Worm (Caenorhabditis elegans): Measurements from ENCODE around the gene T25D3.3.

DNA sequence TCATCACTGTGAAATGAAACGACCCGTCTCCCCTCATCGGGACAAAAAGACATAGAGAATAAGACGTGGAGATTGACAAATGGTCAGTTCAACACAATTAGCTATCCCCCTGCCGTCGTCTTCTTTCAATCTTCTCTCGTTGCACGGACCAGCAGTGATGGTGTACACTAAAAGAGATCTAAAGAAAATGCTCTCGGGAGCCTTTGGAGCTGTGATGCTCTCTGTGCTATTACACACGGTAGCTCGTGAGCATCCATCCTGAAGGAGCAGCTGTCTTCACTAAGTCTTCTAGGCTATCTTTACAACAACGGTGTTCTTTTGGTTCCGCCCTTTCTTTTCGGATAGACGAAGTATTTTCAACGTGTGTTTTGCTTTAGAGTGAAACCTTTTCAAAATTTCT is 8.9 kb downstream of the T25D3.3 start:
- TF ChIP-seq cog-1 (tag; optimal IDR thresholded peaks at IDR 0.05) (peak; percentile 34), T22C8.4 (GFP tag; IDR thresholded peaks at IDR 0.05) (no peak)

All from whole organism, midembryonic.